Worm (Caenorhabditis elegans) whole organism, midembryonic: Measurements from ENCODE around the gene ari-2.

Source experiments
- T22C8.4 ChIP-seq: fragments of 200-800 bp; sonication (Bioruptor generic); IDR thresholded peaks from 2 replicates; pipeline ENCODE4 v1.3.6; 2022; ENCODE audit warnings: missing genetic modification characterization, missing compliant biosample characterization
- cog-1 ChIP-seq: sonication (generic microtip); optimal IDR thresholded peaks from 2 replicates; lab custom pipeline; 2016; ENCODE audit warnings: missing genetic modification characterization, missing compliant biosample characterization
- flt-1 ChIP-seq: fragments of 200-800 bp; sonication (Bioruptor generic); IDR thresholded peaks from 2 replicates; pipeline ENCODE4 v1.3.6; 2022; ENCODE audit warnings: missing genetic modification characterization, missing compliant biosample characterization
- klf-2 ChIP-seq: fragments of 200-800 bp; sonication (Bioruptor generic); conservative IDR thresholded peaks from 2 replicates; pipeline ENCODE4 v1.3.6; 2022; ENCODE audit warnings: missing genetic modification reagents, missing genetic modification characterization, missing compliant biosample characterization
- med-1 ChIP-seq: sonication (generic microtip); optimal IDR thresholded peaks from 2 replicates; lab custom pipeline; 2017; ENCODE audit warnings: missing genetic modification characterization, mild to moderate bottlenecking, missing compliant biosample characterization, antibody characterized with exemption, missing genetic modification reagents; ENCODE audit not compliant: insufficient read depth
- ref-1 ChIP-seq: fragments of 200-800 bp; sonication (Bioruptor generic); conservative IDR thresholded peaks from 2 replicates; pipeline ENCODE4 v1.3.6; 2022; ENCODE audit warnings: missing genetic modification reagents, missing genetic modification characterization, missing compliant biosample characterization
- tab-1 ChIP-seq: fragments of 200-800 bp; sonication (Bioruptor generic); IDR thresholded peaks from 2 replicates; pipeline ENCODE4 v1.3.6; 2022; ENCODE audit warnings: missing genetic modification characterization, missing compliant biosample characterization
- ztf-23 ChIP-seq: fragments of 200-800 bp; sonication (Bioruptor generic); IDR thresholded peaks from 2 replicates; pipeline ENCODE4 v1.3.6; 2022; ENCODE audit warnings: missing genetic modification reagents, missing genetic modification characterization, missing compliant biosample characterization
- ztf-29 ChIP-seq: fragments of 200-800 bp; sonication (Bioruptor generic); IDR thresholded peaks from 2 replicates; pipeline ENCODE4 v1.3.6; 2022; ENCODE audit warnings: missing genetic modification reagents, missing genetic modification characterization, missing compliant biosample characterization

ari-2 gene

DNA sequence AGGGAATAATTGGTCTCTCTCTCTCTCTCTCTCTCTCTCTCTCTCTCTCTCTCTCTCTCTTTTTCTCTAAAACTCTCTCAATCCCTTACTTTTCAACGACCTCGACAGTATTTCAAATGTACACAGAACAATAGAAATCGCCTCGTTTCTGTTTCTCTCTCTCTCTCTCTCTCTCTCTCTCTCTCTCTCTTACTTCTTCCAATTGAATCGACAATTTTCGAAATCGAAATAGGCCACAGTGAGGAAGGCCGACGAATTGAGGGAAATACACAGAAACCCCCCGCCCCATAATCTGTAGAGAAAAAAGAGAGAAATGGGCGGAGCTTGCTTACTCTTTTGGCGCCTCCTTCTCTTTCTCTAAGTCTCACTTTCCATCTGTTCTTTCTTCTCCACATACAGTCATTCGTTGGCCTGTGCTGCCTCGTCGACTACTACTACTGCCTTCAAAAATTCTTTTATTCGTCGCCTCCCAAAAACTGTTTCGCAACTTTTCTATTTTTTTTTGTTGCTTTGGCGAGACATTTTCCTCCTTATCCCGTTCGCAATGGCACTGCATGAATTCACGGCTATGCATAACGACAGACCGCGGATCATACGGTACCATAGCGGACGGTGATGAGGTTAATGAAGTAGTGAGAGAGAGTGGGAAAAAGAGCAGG, 10.7 kb downstream of the ari-2 start:
- TF ChIP-seq ref-1 = no peak
- TF ChIP-seq cog-1 = no peak
- TF ChIP-seq med-1 = no peak
- no peak for TF ChIP-seq tab-1 (GFP tag; lab: Robert Waterston, UW)
- TF ChIP-seq klf-2 = no peak
- no peak for TF ChIP-seq flt-1 (GFP tag; lab: Robert Waterston, UW)
- no peak for TF ChIP-seq ztf-23 (GFP tag; lab: Robert Waterston, UW)
- no peak for TF ChIP-seq T22C8.4 (GFP tag; lab: Robert Waterston, UW)

DNA sequence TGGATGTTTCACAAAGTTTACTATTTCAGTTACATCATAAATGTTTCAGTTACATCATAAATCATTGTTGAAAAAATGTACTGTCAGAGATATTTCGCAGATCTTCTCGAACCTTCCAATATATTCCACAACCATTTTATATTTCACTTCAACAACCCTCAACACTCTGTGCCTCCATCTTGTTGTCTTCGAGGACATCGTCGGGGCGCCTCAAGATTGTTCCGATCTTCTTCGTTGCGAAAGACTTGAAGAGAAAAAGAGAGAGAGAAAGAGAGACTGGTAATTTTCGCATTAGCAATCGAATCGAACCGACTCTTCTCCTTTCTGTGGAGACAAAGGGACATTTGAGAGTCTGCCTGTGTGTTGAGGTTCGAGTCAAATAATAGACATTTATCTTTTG, 12.3 kb downstream of the ari-2 start:
- TF ChIP-seq T22C8.4 (GFP tag; lab: Robert Waterston, UW) (no peak), ztf-29 (GFP tag; lab: Robert Waterston, UW) (no peak), flt-1 (GFP tag; lab: Robert Waterston, UW) (no peak), med-1 (no peak)

DNA sequence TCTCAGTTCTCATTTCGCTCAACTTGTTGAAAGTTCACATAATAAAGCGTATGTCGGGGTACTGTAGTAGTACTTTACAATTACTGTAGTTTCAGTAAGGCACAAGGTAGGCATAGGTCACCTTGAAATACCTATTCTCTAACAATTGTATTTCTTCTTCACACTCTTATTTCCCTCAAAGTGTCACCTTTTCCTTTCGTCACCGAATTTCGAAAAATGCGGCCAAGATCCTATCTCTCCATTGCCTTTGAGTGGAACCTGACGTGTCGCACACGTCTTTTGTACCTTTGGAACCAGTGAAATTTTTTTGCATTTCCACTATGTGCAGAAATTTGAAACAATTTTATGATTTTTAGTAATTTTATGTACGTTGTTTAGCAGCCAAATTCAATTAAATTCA, 13.4 kb downstream of the ari-2 start:
- TF ChIP-seq tab-1 (GFP tag; lab: Robert Waterston, UW) (no peak), ref-1 (no peak), T22C8.4 (GFP tag; lab: Robert Waterston, UW) (no peak), ztf-29 (GFP tag; lab: Robert Waterston, UW) (no peak), cog-1 (no peak), flt-1 (GFP tag; lab: Robert Waterston, UW) (no peak), med-1 (no peak), klf-2 (no peak), ztf-23 (GFP tag; lab: Robert Waterston, UW) (no peak)

DNA sequence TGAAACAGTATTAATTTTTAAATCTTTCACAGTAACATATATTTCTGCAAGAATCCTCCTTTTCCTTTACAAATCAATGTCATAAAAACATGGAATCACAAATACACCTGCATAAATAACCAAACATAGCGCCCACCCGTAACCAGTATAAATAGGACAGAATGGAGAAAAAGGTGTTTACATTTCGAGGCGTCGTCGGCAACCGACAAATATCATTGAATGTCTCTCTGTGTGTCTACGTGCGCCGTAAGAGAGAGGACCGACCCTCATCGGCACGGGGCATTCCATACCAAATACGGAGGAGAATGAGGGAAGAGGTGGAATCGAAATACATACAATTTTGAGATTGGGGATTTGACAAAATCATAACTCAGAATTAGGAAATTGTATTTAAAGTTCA, 14.2 kb downstream of the ari-2 start:
- TF ChIP-seq ztf-23 (GFP tag; lab: Robert Waterston, UW) (peak; percentile 9; the same call in 1 of the 2 replicates), med-1 (no peak), ref-1 (no peak), flt-1 (GFP tag; lab: Robert Waterston, UW) (no peak)

DNA sequence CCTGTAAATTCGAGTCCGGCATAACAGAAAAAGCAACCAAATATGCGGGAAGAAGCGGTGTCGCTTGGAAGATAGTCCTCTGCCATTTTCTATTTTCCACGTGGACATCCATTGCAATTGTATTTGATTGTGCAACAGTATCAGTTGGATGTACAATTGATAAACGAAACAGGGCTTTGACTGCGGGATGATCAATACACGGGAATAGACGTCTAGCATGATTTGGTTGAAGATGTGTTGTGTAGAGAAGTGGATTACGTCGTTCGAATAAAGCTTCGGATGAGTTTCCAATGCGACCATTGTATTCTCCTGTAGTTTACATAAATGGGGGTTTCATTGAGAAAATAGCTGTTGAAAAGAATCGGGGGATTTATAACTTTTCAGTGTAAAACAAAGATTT, 21.8 kb downstream of the ari-2 start:
- TF ChIP-seq klf-2 = no peak
- TF ChIP-seq flt-1 (GFP tag; lab: Robert Waterston, UW) = no peak
- no peak for TF ChIP-seq T22C8.4 (GFP tag; lab: Robert Waterston, UW)
- no peak for TF ChIP-seq ref-1
- no peak for TF ChIP-seq ztf-29 (GFP tag; lab: Robert Waterston, UW)
- no peak for TF ChIP-seq tab-1 (GFP tag; lab: Robert Waterston, UW)
- TF ChIP-seq med-1 = no peak
- TF ChIP-seq ztf-23 (GFP tag; lab: Robert Waterston, UW) = no peak
- no peak for TF ChIP-seq cog-1

DNA sequence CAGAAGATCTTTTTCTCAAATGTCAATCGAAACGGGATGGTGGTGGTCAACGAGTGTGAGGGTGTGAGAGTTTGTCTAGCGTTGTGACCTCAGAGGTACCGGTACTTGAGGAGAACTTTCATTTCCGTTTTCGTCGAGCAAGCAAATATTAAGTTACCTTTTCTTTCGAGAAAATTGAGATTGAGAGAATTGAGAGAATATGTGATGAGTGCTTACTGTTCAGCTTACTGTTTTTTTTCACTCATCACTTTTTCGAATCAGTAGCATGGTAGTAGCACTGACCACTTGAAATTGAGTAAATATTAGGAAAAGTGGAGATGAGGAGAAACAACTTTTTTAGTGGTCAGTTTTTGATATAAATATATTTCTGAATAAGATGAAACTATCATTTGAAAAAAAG, 23.1 kb downstream of the ari-2 start, which contains the start of gene T12E12.6:
T12E12.6 (minus strand) TSS at position 101 of the 400 bp plus-strand sequence.
- no peak for TF ChIP-seq ztf-29 (GFP tag; lab: Robert Waterston, UW)
- TF ChIP-seq T22C8.4 (GFP tag; lab: Robert Waterston, UW) = no peak
- no peak for TF ChIP-seq flt-1 (GFP tag; lab: Robert Waterston, UW)
- no peak for TF ChIP-seq ztf-23 (GFP tag; lab: Robert Waterston, UW)
- no peak for TF ChIP-seq med-1
- no peak for TF ChIP-seq cog-1
- TF ChIP-seq klf-2 = no peak
- TF ChIP-seq tab-1 (GFP tag; lab: Robert Waterston, UW) = no peak
- TF ChIP-seq ref-1 = no peak

DNA sequence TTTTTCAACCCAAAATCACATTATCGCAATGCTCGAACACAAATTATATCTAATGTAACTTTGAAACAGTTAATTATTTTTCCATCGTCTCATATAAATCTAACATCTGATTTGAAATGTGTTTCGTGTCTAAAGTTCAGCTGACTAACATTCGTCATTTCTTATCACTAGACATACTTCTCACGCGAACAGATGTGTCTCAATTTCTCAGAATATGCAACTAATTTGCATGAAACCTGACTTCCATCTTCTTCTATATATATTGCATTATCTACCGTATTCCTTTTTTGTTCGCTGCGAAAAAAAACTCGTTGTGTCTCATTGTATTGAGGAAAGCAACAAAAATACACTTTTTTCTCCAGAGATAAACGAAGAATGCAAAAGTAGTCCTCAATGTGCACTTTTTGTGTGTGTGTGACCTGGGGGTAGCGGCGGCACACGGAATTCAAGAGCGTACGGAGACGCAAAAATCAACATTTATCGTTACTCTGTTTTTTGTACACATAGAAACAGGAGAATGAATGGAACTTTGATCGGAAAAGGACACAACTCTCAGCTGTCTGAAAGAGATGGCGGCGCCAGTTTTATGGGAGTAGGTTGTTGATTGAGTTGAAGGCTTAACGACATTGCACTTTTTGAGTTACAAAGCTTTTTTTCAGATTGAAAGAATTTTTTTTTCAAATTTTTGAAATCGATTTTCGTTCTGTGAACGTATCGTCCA, 29.8 kb downstream of the ari-2 start:
- no peak for TF ChIP-seq tab-1 (GFP tag; lab: Robert Waterston, UW)
- TF ChIP-seq med-1 = no peak
- TF ChIP-seq cog-1 = no peak
- TF ChIP-seq ztf-29 (GFP tag; lab: Robert Waterston, UW) = no peak
- no peak for TF ChIP-seq ref-1
- TF ChIP-seq klf-2 = no peak
- TF ChIP-seq ztf-23 (GFP tag; lab: Robert Waterston, UW) = no peak
- TF ChIP-seq flt-1 (GFP tag; lab: Robert Waterston, UW) = no peak
- TF ChIP-seq T22C8.4 (GFP tag; lab: Robert Waterston, UW) = no peak

DNA sequence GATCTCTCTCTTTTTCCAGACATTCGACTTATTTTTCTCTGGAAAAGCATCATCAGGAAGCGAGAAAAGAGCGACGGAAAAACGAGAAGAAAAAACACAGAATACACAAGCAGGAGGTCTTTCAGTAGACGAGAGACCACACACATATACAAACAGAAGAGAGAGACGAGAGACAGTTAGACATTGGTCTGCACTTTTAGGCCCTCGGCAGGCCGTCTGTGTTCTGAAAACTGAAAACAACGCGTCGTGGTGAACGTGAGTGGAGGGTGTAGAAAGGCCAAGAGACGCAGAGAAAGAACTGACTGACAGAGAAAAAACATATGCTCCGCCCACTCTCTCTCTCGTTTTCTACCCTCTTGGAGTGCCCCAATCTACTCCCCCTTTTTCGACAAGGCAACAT, 31.3 kb downstream of the ari-2 start:
- TF ChIP-seq cog-1 = no peak
- TF ChIP-seq T22C8.4 (GFP tag; lab: Robert Waterston, UW) = no peak
- TF ChIP-seq tab-1 (GFP tag; lab: Robert Waterston, UW) = no peak
- TF ChIP-seq klf-2 = no peak
- no peak for TF ChIP-seq ztf-29 (GFP tag; lab: Robert Waterston, UW)
- TF ChIP-seq flt-1 (GFP tag; lab: Robert Waterston, UW) = no peak

DNA sequence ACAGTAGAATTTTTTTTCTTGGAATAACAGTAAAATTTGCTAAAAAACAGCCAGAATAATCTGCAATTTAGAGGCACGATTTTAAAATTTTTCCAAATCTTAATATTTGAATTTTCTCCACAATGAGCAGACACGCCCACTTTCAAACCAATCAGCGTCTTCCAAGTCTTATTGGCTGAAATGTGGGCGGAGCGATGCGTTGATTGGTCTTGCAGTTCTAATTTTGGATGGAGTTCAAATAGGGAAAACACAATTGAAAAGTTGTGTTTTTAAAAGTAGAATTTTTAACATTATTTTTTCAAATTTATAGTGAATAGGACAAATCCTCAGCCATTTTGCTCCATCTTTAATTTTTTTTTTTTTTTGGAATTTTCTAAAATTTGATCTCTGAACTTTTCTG, 31.8 kb downstream of the ari-2 start:
- no peak for TF ChIP-seq med-1
- no peak for TF ChIP-seq T22C8.4 (GFP tag; lab: Robert Waterston, UW)
- TF ChIP-seq tab-1 (GFP tag; lab: Robert Waterston, UW) = no peak
- TF ChIP-seq ref-1 = no peak
- TF ChIP-seq cog-1 = no peak

DNA sequence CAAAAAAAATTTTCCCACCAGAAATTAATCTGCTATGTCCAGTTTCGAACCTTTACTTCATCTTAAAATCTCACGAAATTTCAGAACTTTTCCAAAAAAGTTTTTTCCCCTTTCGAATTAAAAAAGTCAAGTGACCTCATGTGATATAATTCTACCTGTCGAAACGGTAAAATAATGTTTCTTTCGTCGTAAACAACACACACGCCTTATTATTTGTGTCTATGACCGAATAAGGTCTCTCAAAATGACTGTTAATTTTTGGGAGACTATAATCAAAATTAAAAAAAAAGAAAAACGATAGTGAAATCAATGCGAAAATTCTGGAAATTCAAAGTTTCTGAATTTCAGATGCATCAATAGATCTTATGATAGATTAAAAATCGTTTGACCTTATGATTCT, 32.2 kb downstream of the ari-2 start:
- TF ChIP-seq klf-2 (no peak), flt-1 (GFP tag; lab: Robert Waterston, UW) (no peak), med-1 (no peak), ztf-23 (GFP tag; lab: Robert Waterston, UW) (no peak), T22C8.4 (GFP tag; lab: Robert Waterston, UW) (no peak), tab-1 (GFP tag; lab: Robert Waterston, UW) (no peak), cog-1 (no peak), ztf-29 (GFP tag; lab: Robert Waterston, UW) (no peak), ref-1 (no peak)
